Fruit fly (Drosophila melanogaster) whole organism, pupa: Measurements from ENCODE around the gene Ir94b.

Source experiments
- CG10348 ChIP-seq: fragments of 200-800 bp; sonication (Bioruptor generic); IDR thresholded peaks from 2 replicates; pipeline ENCODE4 v1.3.6; 2022; ENCODE audit warnings: missing biosample characterization, missing genetic modification characterization
- CG12605 ChIP-seq: fragments of 200-800 bp; sonication (Bioruptor generic); IDR thresholded peaks from 2 replicates; pipeline ENCODE4 v1.3.6; 2022; ENCODE audit warnings: missing biosample characterization, missing genetic modification characterization
- CG13204 ChIP-seq: fragments of 200-800 bp; sonication (Bioruptor generic); optimal IDR thresholded peaks from 2 replicates; lab custom pipeline; 2018; ENCODE audit warnings: missing biosample characterization, mild to moderate bottlenecking, missing genetic modification characterization, moderate library complexity
- CG14655 ChIP-seq: fragments of 200-800 bp; sonication (Bioruptor generic); optimal IDR thresholded peaks from 3 replicates; lab custom pipeline; 2017; ENCODE audit warnings: mild to moderate bottlenecking, missing biosample characterization, missing genetic modification reagents, missing genetic modification characterization
- CG15710 ChIP-seq: fragments of 200-800 bp; sonication (Bioruptor generic); optimal IDR thresholded peaks from 2 replicates; lab custom pipeline; 2018; ENCODE audit warnings: missing biosample characterization, mild to moderate bottlenecking, missing genetic modification characterization, moderate library complexity
- CG17806 ChIP-seq: fragments of 200-800 bp; sonication (Bioruptor generic); optimal IDR thresholded peaks from 2 replicates; lab custom pipeline; 2018; ENCODE audit warnings: missing biosample characterization, mild to moderate bottlenecking, missing genetic modification characterization, moderate library complexity
- CG32121 ChIP-seq: fragments of 200-800 bp; sonication (Bioruptor generic); IDR thresholded peaks from 2 replicates; pipeline ENCODE4 v1.3.6; 2022; ENCODE audit warnings: missing biosample characterization, missing genetic modification characterization
- CG34367 ChIP-seq: fragments of 200-800 bp; sonication (Bioruptor generic); optimal IDR thresholded peaks from 2 replicates; lab custom pipeline; 2018; ENCODE audit warnings: missing biosample characterization, mild to moderate bottlenecking, missing genetic modification characterization
- CG4496 ChIP-seq: fragments of 200-800 bp; sonication (Bioruptor generic); IDR thresholded peaks from 3 replicates; pipeline ENCODE4 v1.3.6; 2022; ENCODE audit warnings: missing biosample characterization, missing genetic modification characterization
- CG8159 ChIP-seq: fragments of 200-800 bp; sonication (Bioruptor generic); optimal IDR thresholded peaks from 3 replicates; lab custom pipeline; 2018; ENCODE audit warnings: missing biosample characterization, mild to moderate bottlenecking, missing genetic modification characterization, moderate library complexity
- CG8301 ChIP-seq: fragments of 200-800 bp; sonication (Bioruptor generic); optimal IDR thresholded peaks from 2 replicates; lab custom pipeline; 2018; ENCODE audit warnings: missing biosample characterization, mild to moderate bottlenecking, missing genetic modification characterization
- CG9948 ChIP-seq: fragments of 200-800 bp; sonication (Bioruptor generic); optimal IDR thresholded peaks from 2 replicates; lab custom pipeline; 2018; ENCODE audit warnings: missing biosample characterization, mild to moderate bottlenecking, missing genetic modification characterization, moderate library complexity
- D1 ChIP-seq: fragments of 200-800 bp; sonication (Bioruptor generic); optimal IDR thresholded peaks from 2 replicates; lab custom pipeline; 2018; ENCODE audit warnings: missing biosample characterization, mild to moderate bottlenecking, missing genetic modification characterization, moderate library complexity
- EcR ChIP-seq: fragments of 200-800 bp; sonication (Bioruptor generic); optimal IDR thresholded peaks from 3 replicates; lab custom pipeline; 2019; ENCODE audit warnings: missing biosample characterization, missing genetic modification characterization, mild to moderate bottlenecking, moderate library complexity, missing genetic modification reagents
- Ets98B ChIP-seq: fragments of 200-800 bp; sonication (Bioruptor generic); IDR thresholded peaks from 2 replicates; pipeline ENCODE4 v1.3.6; 2022; ENCODE audit warnings: missing biosample characterization, missing genetic modification characterization
- Pif1A ChIP-seq: fragments of 200-800 bp; sonication (Bioruptor generic); optimal IDR thresholded peaks from 3 replicates; lab custom pipeline; 2016; ENCODE audit warnings: missing biosample characterization, missing genetic modification characterization
- Pif1B ChIP-seq: fragments of 200-800 bp; sonication (Bioruptor generic); optimal IDR thresholded peaks from 3 replicates; lab custom pipeline; 2016; ENCODE audit warnings: missing biosample characterization, missing genetic modification characterization
- Snoo ChIP-seq: fragments of 200-800 bp; sonication (Bioruptor generic); optimal IDR thresholded peaks from 3 replicates; lab custom pipeline; 2017; ENCODE audit warnings: missing biosample characterization, mild to moderate bottlenecking, missing genetic modification characterization, inconsistent platforms
- fd96Ca ChIP-seq: fragments of 200-800 bp; sonication (Bioruptor generic); IDR thresholded peaks from 3 replicates; pipeline ENCODE4 v1.3.6; 2022; ENCODE audit warnings: missing biosample characterization, missing genetic modification characterization
- gl ChIP-seq: fragments of 200-800 bp; sonication (Bioruptor generic); optimal IDR thresholded peaks from 2 replicates; lab custom pipeline; 2018; ENCODE audit warnings: missing biosample characterization, mild to moderate bottlenecking, missing genetic modification characterization
- rn ChIP-seq: fragments of 200-800 bp; sonication (Bioruptor generic); IDR thresholded peaks from 2 replicates; pipeline ENCODE4 v1.3.6; 2022; ENCODE audit warnings: missing biosample characterization, missing genetic modification characterization

Gene Ir94b

dm6 chr3R:22153693-22154092 is 36.6 kb upstream of the Ir94b start:
- no peak for TF ChIP-seq CG8301 (tag; lab: Kevin White, UChicago)
- TF ChIP-seq Snoo (tag; lab: Kevin White, UChicago), result no peak
- TF ChIP-seq Pif1B, result no peak
- TF ChIP-seq CG4496 (GFP tag; lab: Robert Waterston, UW), result no peak
- no peak for TF ChIP-seq CG14655 (GFP tag; lab: Kevin White, UChicago)
- TF ChIP-seq CG13204 (GFP tag; lab: Kevin White, UChicago), result no peak
- TF ChIP-seq CG34367 (tag; lab: Kevin White, UChicago), result no peak
- TF ChIP-seq D1 (tag; lab: Kevin White, UChicago), result no peak
- no peak for TF ChIP-seq CG15710 (tag; lab: Kevin White, UChicago)
- TF ChIP-seq CG9948 (tag; lab: Kevin White, UChicago), result no peak
- TF ChIP-seq, all 21 proteins: peak for 0

- TF ChIP-seq CG4496 (GFP tag; lab: Robert Waterston, UW) (no peak), CG8159 (no peak), D1 (tag; lab: Kevin White, UChicago) (no peak), Pif1B (no peak), CG14655 (GFP tag; lab: Kevin White, UChicago) (no peak), CG10348 (GFP tag; lab: Robert Waterston, UW) (no peak), fd96Ca (no peak), Pif1A (GFP tag; lab: Kevin White, UChicago) (no peak), CG12605 (GFP tag; lab: Robert Waterston, UW) (no peak), CG13204 (GFP tag; lab: Kevin White, UChicago) (no peak), CG32121 (GFP tag; lab: Robert Waterston, UW) (no peak), Ets98B (GFP tag; lab: Robert Waterston, UW) (no peak), CG9948 (tag; lab: Kevin White, UChicago) (no peak), Snoo (tag; lab: Kevin White, UChicago) (no peak), gl (no peak), rn (GFP tag; lab: Robert Waterston, UW) (no peak), CG34367 (tag; lab: Kevin White, UChicago) (no peak), CG15710 (tag; lab: Kevin White, UChicago) (no peak), CG17806 (no peak)
Observed at dm6 chr3R:22152424-22152823, 35.4 kb upstream of the Ir94b start.

- 0 out of 2 replicates have a peak, but pooled peaks have one; percentile 8 for TF ChIP-seq CG12605 (GFP tag; lab: Robert Waterston, UW)
- no peak for TF ChIP-seq D1 (tag; lab: Kevin White, UChicago)
- 0 out of 2 replicates have a peak, but pooled peaks have one; percentile 27 for TF ChIP-seq rn (GFP tag; lab: Robert Waterston, UW)
- TF ChIP-seq gl, result no peak
- TF ChIP-seq fd96Ca, result peak; percentile 56
- peak; percentile 33 for TF ChIP-seq Ets98B (GFP tag; lab: Robert Waterston, UW)
Observed at dm6 chr3R:22150433-22150832, 33.4 kb upstream of the Ir94b start.

- TF ChIP-seq Ets98B (GFP tag; lab: Robert Waterston, UW) (peak; percentile 89), CG4496 (GFP tag; lab: Robert Waterston, UW) (no peak), CG32121 (GFP tag; lab: Robert Waterston, UW) (peak; percentile 77), CG13204 (GFP tag; lab: Kevin White, UChicago) (no peak), CG9948 (tag; lab: Kevin White, UChicago) (peak; percentile 33), EcR (GFP tag; lab: Kevin White, UChicago) (no peak), CG15710 (tag; lab: Kevin White, UChicago) (peak; percentile 14), Snoo (tag; lab: Kevin White, UChicago) (no peak), CG10348 (GFP tag; lab: Robert Waterston, UW) (no peak), Pif1B (no peak), CG17806 (peak; percentile 52), CG12605 (GFP tag; lab: Robert Waterston, UW) (peak; percentile 78; the same call in 1 of the 2 replicates), gl (no peak), CG14655 (GFP tag; lab: Kevin White, UChicago) (peak; percentile 80), rn (GFP tag; lab: Robert Waterston, UW) (peak; percentile 55), CG8159 (peak; percentile 34), D1 (tag; lab: Kevin White, UChicago) (no peak), CG34367 (tag; lab: Kevin White, UChicago) (peak; percentile 16), fd96Ca (peak; percentile 60; the same call in 2 of the 3 replicates), Pif1A (GFP tag; lab: Kevin White, UChicago) (peak; percentile 44), CG8301 (tag; lab: Kevin White, UChicago) (peak; percentile 89)
Observed at dm6 chr3R:22149923-22150322, 32.9 kb upstream of the Ir94b start.

- TF ChIP-seq CG12605 (GFP tag; lab: Robert Waterston, UW) (no peak), CG13204 (GFP tag; lab: Kevin White, UChicago) (no peak), CG17806 (no peak), Pif1A (GFP tag; lab: Kevin White, UChicago) (no peak), fd96Ca (no peak), CG32121 (GFP tag; lab: Robert Waterston, UW) (peak; percentile 26; the same call in 1 of the 2 replicates), CG34367 (tag; lab: Kevin White, UChicago) (no peak), Snoo (tag; lab: Kevin White, UChicago) (no peak), CG8301 (tag; lab: Kevin White, UChicago) (peak; percentile 26), D1 (tag; lab: Kevin White, UChicago) (no peak), CG15710 (tag; lab: Kevin White, UChicago) (no peak), CG14655 (GFP tag; lab: Kevin White, UChicago) (peak; percentile 17), CG4496 (GFP tag; lab: Robert Waterston, UW) (no peak), CG9948 (tag; lab: Kevin White, UChicago) (no peak), CG10348 (GFP tag; lab: Robert Waterston, UW) (no peak)
Observed at dm6 chr3R:22148274-22148673, 31.2 kb upstream of the Ir94b start.
